Worm (Caenorhabditis elegans) whole organism, young adult: ENCODE measurements around the gene vps-2.

Source experiments
- F33H1.4 ChIP-seq: fragments of 200-800 bp; sonication (Bioruptor generic); IDR thresholded peaks from 2 replicates; pipeline ENCODE4 v1.3.6; 2022; ENCODE audit warnings: missing genetic modification reagents, missing genetic modification characterization, missing compliant biosample characterization
- K12H6.12 ChIP-seq: fragments of 200-800 bp; sonication (Bioruptor generic); optimal IDR thresholded peaks from 2 replicates; lab custom pipeline; 2018; ENCODE audit warnings: mild to moderate bottlenecking, missing genetic modification characterization, missing compliant biosample characterization
- T26A5.8 ChIP-seq: sonication (generic microtip); optimal IDR thresholded peaks from 2 replicates; lab custom pipeline; 2016; ENCODE audit warnings: missing genetic modification characterization, missing compliant biosample characterization
- Y53G8AR.9 ChIP-seq: fragments of 200-800 bp; sonication (Bioruptor generic); conservative IDR thresholded peaks from 2 replicates; pipeline ENCODE4 v1.3.6; 2022; ENCODE audit warnings: missing genetic modification reagents, missing genetic modification characterization, missing compliant biosample characterization
- aptf-3 ChIP-seq: fragments of 200-800 bp; sonication (Bioruptor generic); IDR thresholded peaks from 2 replicates; pipeline ENCODE4 v1.3.6; 2022; ENCODE audit warnings: missing genetic modification characterization, missing compliant biosample characterization
- atf-7 ChIP-seq: sonication (generic microtip); optimal IDR thresholded peaks from 2 replicates; lab custom pipeline; 2017; ENCODE audit warnings: mild to moderate bottlenecking, missing genetic modification characterization, missing compliant biosample characterization
- attf-3 ChIP-seq: fragments of 200-800 bp; sonication (Bioruptor generic); conservative IDR thresholded peaks from 2 replicates; pipeline ENCODE4 v1.3.6; 2022; ENCODE audit warnings: missing genetic modification reagents, missing genetic modification characterization, missing compliant biosample characterization
- attf-5 ChIP-seq: fragments of 200-800 bp; sonication (Bioruptor generic); optimal IDR thresholded peaks from 2 replicates; lab custom pipeline; 2018; ENCODE audit warnings: mild to moderate bottlenecking, missing genetic modification characterization, missing compliant biosample characterization
- bed-1 ChIP-seq: fragments of 200-800 bp; sonication (Bioruptor generic); IDR thresholded peaks from 2 replicates; pipeline ENCODE4 v1.3.6; 2022; ENCODE audit warnings: missing genetic modification reagents, missing genetic modification characterization, missing compliant biosample characterization
- cebp-1 ChIP-seq, 2 experiments: fragments of 200-800 bp in 1 of 2; sonication (Bioruptor generic) in 1 of 2; sonication (generic microtip) in 1 of 2; IDR thresholded peaks in 1 of 2; optimal IDR thresholded peaks in 1 of 2; 2 replicates each; pipeline versions ENCODE4 v1.3.6 to Lab custom; 2017 to 2022; ENCODE audit warnings: missing compliant biosample characterization in 2 of 2, missing genetic modification characterization in 2 of 2, mild to moderate bottlenecking in 1 of 2, missing genetic modification reagents in 1 of 2, moderate library complexity in 1 of 2
- ceh-100 ChIP-seq: fragments of 200-800 bp; sonication (Bioruptor generic); IDR thresholded peaks from 2 replicates; pipeline ENCODE4 v1.3.6; 2022; ENCODE audit warnings: missing genetic modification reagents, missing genetic modification characterization, missing compliant biosample characterization
- ceh-79 ChIP-seq: sonication (generic microtip); optimal IDR thresholded peaks from 2 replicates; lab custom pipeline; 2017; ENCODE audit warnings: mild to moderate bottlenecking, missing genetic modification characterization, missing compliant biosample characterization
- ceh-91 ChIP-seq: fragments of 200-800 bp; sonication (Bioruptor generic); IDR thresholded peaks from 2 replicates; pipeline ENCODE4 v1.3.6; 2022; ENCODE audit warnings: missing genetic modification reagents, missing genetic modification characterization, missing compliant biosample characterization
- chd-7 ChIP-seq: sonication (generic microtip); optimal IDR thresholded peaks from 2 replicates; lab custom pipeline; 2016; ENCODE audit warnings: mild to moderate bottlenecking, missing genetic modification characterization, moderate library complexity, missing compliant biosample characterization
- dox-1 ChIP-seq: fragments of 200-800 bp; sonication (Bioruptor generic); IDR thresholded peaks from 2 replicates; pipeline ENCODE4 v1.3.6; 2022; ENCODE audit warnings: missing genetic modification reagents, missing genetic modification characterization, missing compliant biosample characterization
- egrh-3 ChIP-seq: fragments of 200-800 bp; sonication (Bioruptor generic); IDR thresholded peaks from 2 replicates; pipeline ENCODE4 v1.3.6; 2022; ENCODE audit warnings: missing genetic modification reagents, missing genetic modification characterization, missing compliant biosample characterization
- ekl-4 ChIP-seq: fragments of 200-800 bp; sonication (Bioruptor generic); IDR thresholded peaks from 2 replicates; pipeline ENCODE4 v1.3.6; 2022; ENCODE audit warnings: missing genetic modification reagents, missing genetic modification characterization, missing compliant biosample characterization
- hmg-1.2 ChIP-seq: fragments of 200-800 bp; sonication (Bioruptor generic); IDR thresholded peaks from 2 replicates; pipeline ENCODE4 v1.3.6; 2022; ENCODE audit warnings: missing genetic modification reagents, missing genetic modification characterization, missing compliant biosample characterization
- let-607 ChIP-seq, 2 experiments: fragments of 200-800 bp in 1 of 2; sonication (Bioruptor generic) in 1 of 2; sonication (generic microtip) in 1 of 2; optimal IDR thresholded peaks; 2 replicates each; lab custom pipeline; 2016 to 2018; ENCODE audit warnings: mild to moderate bottlenecking in 2 of 2, missing compliant biosample characterization in 2 of 2, missing genetic modification characterization in 2 of 2, moderate library complexity in 2 of 2, missing genotype in 1 of 2
- lin-40 ChIP-seq: sonication (generic microtip); optimal IDR thresholded peaks from 2 replicates; lab custom pipeline; 2016; ENCODE audit warnings: missing genetic modification characterization, mild to moderate bottlenecking, missing compliant biosample characterization, missing genotype, missing genetic modification reagents
- lin-54 ChIP-seq: fragments of 200-800 bp; sonication (Bioruptor generic); optimal IDR thresholded peaks from 2 replicates; lab custom pipeline; 2018; ENCODE audit warnings: mild to moderate bottlenecking, missing genetic modification characterization, missing compliant biosample characterization
- lsl-1 ChIP-seq: fragments of 200-800 bp; sonication (Bioruptor generic); optimal IDR thresholded peaks from 2 replicates; lab custom pipeline; 2018; ENCODE audit warnings: mild to moderate bottlenecking, missing genetic modification characterization, moderate library complexity, missing compliant biosample characterization
- madf-6 ChIP-seq: fragments of 200-800 bp; sonication (Bioruptor generic); IDR thresholded peaks from 2 replicates; pipeline ENCODE4 v1.3.6; 2022; ENCODE audit warnings: missing genetic modification reagents, missing genetic modification characterization, missing compliant biosample characterization
- mcd-1 ChIP-seq: fragments of 200-800 bp; sonication (Bioruptor generic); IDR thresholded peaks from 2 replicates; pipeline ENCODE4 v1.3.6; 2022; ENCODE audit warnings: missing genetic modification reagents, missing genetic modification characterization, missing compliant biosample characterization
- nhr-80 ChIP-seq: sonication (generic microtip); optimal IDR thresholded peaks from 2 replicates; lab custom pipeline; 2016; ENCODE audit warnings: missing genetic modification characterization, missing compliant biosample characterization
- pbrm-1 ChIP-seq: fragments of 200-800 bp; sonication (Bioruptor generic); IDR thresholded peaks from 2 replicates; pipeline ENCODE4 v1.3.6; 2022; ENCODE audit warnings: missing genetic modification reagents, missing genetic modification characterization, missing compliant biosample characterization
- snpc-1.1 ChIP-seq: sonication (generic microtip); optimal IDR thresholded peaks from 2 replicates; lab custom pipeline; 2017; ENCODE audit warnings: missing genetic modification characterization, mild to moderate bottlenecking, missing compliant biosample characterization, antibody characterized with exemption, moderate library complexity, missing genotype, missing genetic modification reagents; ENCODE audit not compliant: insufficient read depth
- snpc-3.4 ChIP-seq: sonication (generic microtip); optimal IDR thresholded peaks from 2 replicates; lab custom pipeline; 2017; ENCODE audit warnings: missing genetic modification characterization, mild to moderate bottlenecking, missing compliant biosample characterization, antibody characterized with exemption, moderate library complexity, missing genotype, missing genetic modification reagents
- snpc-4 ChIP-seq, 5 experiments: fragments of 150-350 bp in 1 of 5; sonication (generic microtip) in 4 of 5; optimal IDR thresholded peaks; 2 replicates each; lab custom pipeline; 2014 to 2018; ENCODE audit warnings: missing genetic modification characterization in 5 of 5, missing biosample characterization in 3 of 5, antibody characterized with exemption in 2 of 5, mild to moderate bottlenecking in 2 of 5, missing compliant biosample characterization in 2 of 5, missing genotype in 2 of 5, moderate library complexity in 2 of 5, missing genetic modification reagents in 1 of 5
- somi-1 ChIP-seq: fragments of 200-800 bp; sonication (Bioruptor generic); optimal IDR thresholded peaks from 2 replicates; lab custom pipeline; 2018; ENCODE audit warnings: mild to moderate bottlenecking, missing genetic modification characterization, missing compliant biosample characterization
- unc-130 ChIP-seq: sonication (generic microtip); optimal IDR thresholded peaks from 2 replicates; lab custom pipeline; 2016; ENCODE audit warnings: missing genetic modification reagents, missing genetic modification characterization, missing compliant biosample characterization
- ztf-25 ChIP-seq: fragments of 200-800 bp; sonication (Bioruptor generic); IDR thresholded peaks from 2 replicates; pipeline ENCODE4 v1.3.6; 2022; ENCODE audit warnings: missing genetic modification reagents, missing genetic modification characterization, missing compliant biosample characterization
- ztf-26 ChIP-seq: sonication (generic microtip); optimal IDR thresholded peaks from 2 replicates; lab custom pipeline; 2017; ENCODE audit warnings: missing genetic modification characterization, missing compliant biosample characterization
- ztf-6 ChIP-seq: fragments of 200-800 bp; sonication (Bioruptor generic); IDR thresholded peaks from 2 replicates; pipeline ENCODE4 v1.3.6; 2022; ENCODE audit warnings: missing genetic modification reagents, missing genetic modification characterization, missing compliant biosample characterization

vps-2 gene

DNA sequence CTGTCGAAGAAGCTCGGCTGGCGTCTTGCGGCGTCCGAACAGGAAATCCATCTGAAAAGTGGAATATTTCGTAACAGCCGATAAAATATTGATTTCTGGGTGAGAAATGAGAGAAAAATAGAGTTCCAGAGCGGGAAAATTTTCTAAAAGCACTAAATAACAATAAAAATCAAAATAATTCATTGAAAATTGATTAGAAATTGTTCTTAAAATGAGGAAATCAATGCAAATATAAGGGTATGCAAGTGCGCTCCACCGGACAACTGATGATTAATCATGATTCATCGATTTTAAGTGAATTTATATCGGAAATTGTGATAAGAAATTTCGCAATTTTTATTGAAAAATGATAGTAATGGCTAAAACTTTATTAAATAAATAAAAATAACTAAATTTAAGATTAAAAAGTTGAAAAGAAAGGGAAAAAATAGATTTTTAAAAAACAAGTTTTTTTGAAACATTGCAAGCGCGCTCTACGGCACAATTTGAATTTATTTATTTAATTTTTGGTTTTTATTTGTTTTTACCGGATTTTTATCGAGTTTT lies at the start of gene vps-2, which contains the start of gene tiar-2:
vps-2 (minus strand) TSS at position 51 of the 546 bp plus-strand sequence.
tiar-2 (plus strand) TSS at position 520 of the 546 bp plus-strand sequence.
- TF ChIP-seq cebp-1 (GFP tag; IDR thresholded peaks at IDR 0.05; lab: Robert Waterston, UW) (no peak; the same call in 1 of the 2 replicates), cebp-1 (tag; optimal IDR thresholded peaks at IDR 0.05; lab: Kevin White, UChicago) (peak; percentile 87), ekl-4 (no peak), snpc-4 (GFP tag; optimal IDR thresholded peaks at IDR 0.05; lab: Kevin White, UChicago) (no peak), snpc-4 (tag; optimal IDR thresholded peaks at IDR 0.05; lab: Kevin White, UChicago) (peak in 3 of 4 experiments; percentile 42 to 74 (median 46)), lin-40 (tag; lab: Kevin White, UChicago) (peak; percentile 66), chd-7 (tag; lab: Kevin White, UChicago) (no peak), pbrm-1 (peak; percentile 35; the same call in 1 of the 2 replicates), hmg-1.2 (GFP tag; lab: Robert Waterston, UW) (peak; percentile 54), ztf-6 (no peak), F33H1.4 (GFP tag; lab: Robert Waterston, UW) (no peak), ceh-91 (GFP tag; lab: Robert Waterston, UW) (no peak), Y53G8AR.9 (GFP tag; lab: Robert Waterston, UW) (0 out of 2 replicates have a peak, but pooled peaks have one; percentile 35), attf-5 (GFP tag; lab: Kevin White, UChicago) (peak; percentile 90), snpc-3.4 (tag; lab: Kevin White, UChicago) (peak; percentile 22), aptf-3 (no peak), K12H6.12 (tag; lab: Kevin White, UChicago) (peak; percentile 14), lin-54 (peak; percentile 39), nhr-80 (tag; lab: Kevin White, UChicago) (peak; percentile 7), T26A5.8 (tag; lab: Kevin White, UChicago) (no peak), ztf-26 (tag; lab: Kevin White, UChicago) (peak; percentile 30), dox-1 (GFP tag; lab: Robert Waterston, UW) (0 out of 2 replicates have a peak, but pooled peaks have one; percentile 18), let-607 (tag; optimal IDR thresholded peaks at IDR 0.05; lab: Kevin White, UChicago) (peak in 1 of 2 experiments; percentile 36), mcd-1 (GFP tag; lab: Robert Waterston, UW) (peak; percentile 89), lsl-1 (peak; percentile 2)

DNA sequence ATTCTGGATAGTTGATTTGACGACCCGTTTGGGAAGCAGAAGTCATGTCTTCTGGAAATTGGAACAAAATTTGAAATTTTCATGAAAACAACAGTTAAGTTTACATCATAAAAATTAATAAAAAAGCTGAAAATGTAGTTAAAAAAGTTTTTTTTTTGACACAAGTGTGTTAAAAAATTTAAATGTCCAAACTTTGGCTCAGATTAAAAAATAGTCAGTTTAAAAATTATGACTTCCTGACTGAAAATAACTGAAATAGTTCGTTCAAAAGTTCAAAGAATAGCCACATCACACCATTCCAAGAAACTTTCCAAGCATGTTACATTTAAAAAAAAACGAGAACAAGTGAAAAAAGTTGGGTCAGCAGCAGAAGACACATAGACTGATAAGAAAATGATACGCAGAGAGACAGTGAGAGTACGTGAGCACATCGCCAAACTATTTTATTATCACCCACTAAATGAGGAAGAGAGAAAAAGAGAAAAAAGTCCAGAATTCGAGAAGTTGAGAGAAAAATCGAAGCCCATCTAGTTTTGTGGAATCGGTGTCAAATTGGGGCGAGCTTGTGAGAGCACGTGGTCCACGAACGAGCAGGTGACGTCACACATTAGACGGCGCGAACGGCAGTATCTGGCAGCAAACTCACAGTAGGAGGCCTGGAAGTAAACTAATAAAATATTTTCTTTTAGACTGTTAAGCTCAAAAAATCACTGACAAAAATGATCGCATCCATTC lies 48.6 kb upstream of the vps-2 start, which contains the start of gene acl-7:
acl-7 (minus strand) TSS at position 51 of the 735 bp plus-strand sequence.
- TF ChIP-seq snpc-1.1 (tag; lab: Kevin White, UChicago) (no peak), hmg-1.2 (GFP tag; lab: Robert Waterston, UW) (no peak), ztf-25 (GFP tag; lab: Robert Waterston, UW) (no peak), ceh-79 (tag; lab: Kevin White, UChicago) (no peak), nhr-80 (tag; lab: Kevin White, UChicago) (peak; percentile 76), atf-7 (tag; lab: Kevin White, UChicago) (peak; percentile 23), egrh-3 (GFP tag; lab: Robert Waterston, UW) (no peak), bed-1 (GFP tag; lab: Robert Waterston, UW) (no peak), attf-3 (GFP tag; lab: Robert Waterston, UW) (no peak), mcd-1 (GFP tag; lab: Robert Waterston, UW) (0 out of 2 replicates have a peak, but pooled peaks have one; percentile 27), somi-1 (GFP tag; lab: Kevin White, UChicago) (no peak), unc-130 (no peak), madf-6 (GFP tag; lab: Robert Waterston, UW) (no peak), ceh-100 (GFP tag; lab: Robert Waterston, UW) (no peak), aptf-3 (no peak)
